Worm (Caenorhabditis elegans): ENCODE results near the gene C37C3.2.

ce11 chrV:7857931-7858330 is 2.2 kb downstream of the C37C3.2 start, which contains the start of gene C37C3.1:
- TF ChIP-seq ZK546.5 (tag; optimal IDR thresholded peaks at IDR 0.05), result no peak
- TF ChIP-seq lin-39 (tag; optimal IDR thresholded peaks at IDR 0.05), result no peak
- TF ChIP-seq fkh-10 (GFP tag; optimal IDR thresholded peaks at IDR 0.05), result no peak

Measured in whole organism, L3 larva.